Worm (Caenorhabditis elegans): ENCODE measurements around the gene C27F2.6.

Gene C27F2.6

ce11 chrIII:4967236-4967635 lies 13.0 kb downstream of the C27F2.6 start:
- TF ChIP-seq madf-8 (GFP tag; conservative IDR thresholded peaks at IDR 0.05) (no peak), B0336.3 (GFP tag; IDR thresholded peaks at IDR 0.05) (no peak), mel-28 (tag; optimal IDR thresholded peaks at IDR 0.05; ENCODE audit: borderline replicate concordance) (no peak), atf-7 (tag; optimal IDR thresholded peaks at IDR 0.05) (no peak), ztf-26 (tag; optimal IDR thresholded peaks at IDR 0.05) (no peak), Y53F4B.3 (GFP tag; IDR thresholded peaks at IDR 0.05) (no peak), sdz-38 (tag; optimal IDR thresholded peaks at IDR 0.05) (no peak)

- TF ChIP-seq tlf-1 (GFP tag; optimal IDR thresholded peaks at IDR 0.05) (no peak), ztf-3 (GFP tag; optimal IDR thresholded peaks at IDR 0.05) (no peak), rpc-1 (optimal IDR thresholded peaks at IDR 0.05) (no peak), rpc-1 (tag; optimal IDR thresholded peaks at IDR 0.05) (no peak), hsf-1 (GFP tag; IDR thresholded peaks at IDR 0.05) (no peak)
These were observed 15.0 kb downstream of the C27F2.6 start, which contains the start of gene nca-2 for ce11 chrIII:4965271-4965670. nca-2 (plus strand) TSS chrIII:4965571.

ce11 chrIII:4962886-4963285 lies 17.4 kb downstream of the C27F2.6 start, which contains the start of gene C27F2.9:
C27F2.9 (minus strand) TSS chrIII:4963044.
- TF ChIP-seq nfya-2 (GFP tag; IDR thresholded peaks at IDR 0.05) = no peak
- TF ChIP-seq madf-8 (GFP tag; conservative IDR thresholded peaks at IDR 0.05) = no peak; the same call in 1 of the 2 replicates
- no peak for TF ChIP-seq ztf-25 (GFP tag; IDR thresholded peaks at IDR 0.05)
- peak; percentile 77 for TF ChIP-seq lsl-1 (GFP tag; optimal IDR thresholded peaks at IDR 0.05)
- TF ChIP-seq snpc-1.1 (tag; optimal IDR thresholded peaks at IDR 0.05; ENCODE audit: insufficient read depth) = no peak
- TF ChIP-seq Y53G8AR.9 (GFP tag; conservative IDR thresholded peaks at IDR 0.05) = peak; percentile 95
- no peak for TF ChIP-seq Y53F4B.3 (GFP tag; IDR thresholded peaks at IDR 0.05)
- no peak for TF ChIP-seq sea-2 (GFP tag; IDR thresholded peaks at IDR 0.05)
- TF ChIP-seq mes-4 (tag; optimal IDR thresholded peaks at IDR 0.05) = no peak
- no peak for TF ChIP-seq sdz-38 (tag; optimal IDR thresholded peaks at IDR 0.05)
- TF ChIP-seq ets-4 (GFP tag; optimal IDR thresholded peaks at IDR 0.05) = no peak
- no peak for TF ChIP-seq hsf-1 (GFP tag; IDR thresholded peaks at IDR 0.05)
- TF ChIP-seq F52B5.7 (tag; optimal IDR thresholded peaks at IDR 0.05) = no peak
- TF ChIP-seq hmg-20 (GFP tag; IDR thresholded peaks at IDR 0.05) = peak; percentile 85
- 0 out of 2 replicates have a peak, but pooled peaks have one; percentile 12 for TF ChIP-seq egrh-3 (GFP tag; IDR thresholded peaks at IDR 0.05)
- TF ChIP-seq B0336.3 (GFP tag; IDR thresholded peaks at IDR 0.05) = no peak
- no peak for TF ChIP-seq lsy-27 (tag; optimal IDR thresholded peaks at IDR 0.05; ENCODE audit: borderline replicate concordance, insufficient read depth)
- TF ChIP-seq K11D2.4 (GFP tag; IDR thresholded peaks at IDR 0.05) = peak; percentile 83
- no peak for TF ChIP-seq tbx-9 (tag; optimal IDR thresholded peaks at IDR 0.05; ENCODE audit: borderline replicate concordance)
- TF ChIP-seq snpc-1.3 (tag; optimal IDR thresholded peaks at IDR 0.05; ENCODE audit: insufficient read depth) = peak; percentile 54
- no peak for TF ChIP-seq Y67H2A.10 (GFP tag; conservative IDR thresholded peaks at IDR 0.05)
- peak; percentile 52 for TF ChIP-seq nhr-80 (tag; optimal IDR thresholded peaks at IDR 0.05)
- TF ChIP-seq let-607 (tag; optimal IDR thresholded peaks at IDR 0.05) = peak in 1 of 2 experiments; percentile 22
- TF ChIP-seq F33H1.4 (GFP tag; IDR thresholded peaks at IDR 0.05) = peak; percentile 79
- TF ChIP-seq bed-2 (GFP tag; IDR thresholded peaks at IDR 0.05) = no peak
- no peak for TF ChIP-seq F37B4.10 (GFP tag; IDR thresholded peaks at IDR 0.05)
- no peak; the same call in 1 of the 2 replicates for TF ChIP-seq lir-1 (GFP tag; conservative IDR thresholded peaks at IDR 0.05)
- TF ChIP-seq lin-26 (GFP tag; IDR thresholded peaks at IDR 0.05) = no peak
- TF ChIP-seq sptf-2 (GFP tag; optimal IDR thresholded peaks at IDR 0.05) = no peak
- no peak for TF ChIP-seq lag-1 (GFP tag; IDR thresholded peaks at IDR 0.05)
- TF ChIP-seq somi-1 (GFP tag; optimal IDR thresholded peaks at IDR 0.05) = peak; percentile 35
- no peak for TF ChIP-seq akir-1 (GFP tag; optimal IDR thresholded peaks at IDR 0.05)
- TF ChIP-seq snpc-4 (GFP tag; optimal IDR thresholded peaks at IDR 0.05) = peak; percentile 50
- TF ChIP-seq snpc-4 (tag; optimal IDR thresholded peaks at IDR 0.05) = peak in 2 of 4 experiments; percentile 55 to 85
- TF ChIP-seq rpc-1 (optimal IDR thresholded peaks at IDR 0.05) = no peak
- no peak for TF ChIP-seq rpc-1 (tag; optimal IDR thresholded peaks at IDR 0.05)
- no peak for TF ChIP-seq F55B11.4 (tag; optimal IDR thresholded peaks at IDR 0.05; ENCODE audit: borderline replicate concordance, insufficient read depth)
- TF ChIP-seq egl-18 (GFP tag; IDR thresholded peaks at IDR 0.05) = no peak
- peak; percentile 93 for TF ChIP-seq efl-1 (GFP tag; optimal IDR thresholded peaks at IDR 0.05)

Data from whole organism, young adult.